Fruit fly (Drosophila melanogaster) whole organism, pupa: ENCODE data around the gene CG34030.

Experiments used
- CG10348 ChIP-seq: fragments of 200-800 bp; sonication (Bioruptor generic); IDR thresholded peaks from 2 replicates; pipeline ENCODE4 v1.3.6; 2022; ENCODE audit warnings: missing biosample characterization, missing genetic modification characterization
- CG12605 ChIP-seq: fragments of 200-800 bp; sonication (Bioruptor generic); IDR thresholded peaks from 2 replicates; pipeline ENCODE4 v1.3.6; 2022; ENCODE audit warnings: missing biosample characterization, missing genetic modification characterization
- CG13204 ChIP-seq: fragments of 200-800 bp; sonication (Bioruptor generic); optimal IDR thresholded peaks from 2 replicates; lab custom pipeline; 2018; ENCODE audit warnings: missing biosample characterization, mild to moderate bottlenecking, missing genetic modification characterization, moderate library complexity
- CG14655 ChIP-seq: fragments of 200-800 bp; sonication (Bioruptor generic); optimal IDR thresholded peaks from 3 replicates; lab custom pipeline; 2017; ENCODE audit warnings: mild to moderate bottlenecking, missing biosample characterization, missing genetic modification reagents, missing genetic modification characterization
- CG15710 ChIP-seq: fragments of 200-800 bp; sonication (Bioruptor generic); optimal IDR thresholded peaks from 2 replicates; lab custom pipeline; 2018; ENCODE audit warnings: missing biosample characterization, mild to moderate bottlenecking, missing genetic modification characterization, moderate library complexity
- CG17806 ChIP-seq: fragments of 200-800 bp; sonication (Bioruptor generic); optimal IDR thresholded peaks from 2 replicates; lab custom pipeline; 2018; ENCODE audit warnings: missing biosample characterization, mild to moderate bottlenecking, missing genetic modification characterization, moderate library complexity
- CG32121 ChIP-seq: fragments of 200-800 bp; sonication (Bioruptor generic); IDR thresholded peaks from 2 replicates; pipeline ENCODE4 v1.3.6; 2022; ENCODE audit warnings: missing biosample characterization, missing genetic modification characterization
- CG34367 ChIP-seq: fragments of 200-800 bp; sonication (Bioruptor generic); optimal IDR thresholded peaks from 2 replicates; lab custom pipeline; 2018; ENCODE audit warnings: missing biosample characterization, mild to moderate bottlenecking, missing genetic modification characterization
- CG4496 ChIP-seq: fragments of 200-800 bp; sonication (Bioruptor generic); IDR thresholded peaks from 3 replicates; pipeline ENCODE4 v1.3.6; 2022; ENCODE audit warnings: missing biosample characterization, missing genetic modification characterization
- CG8159 ChIP-seq: fragments of 200-800 bp; sonication (Bioruptor generic); optimal IDR thresholded peaks from 3 replicates; lab custom pipeline; 2018; ENCODE audit warnings: missing biosample characterization, mild to moderate bottlenecking, missing genetic modification characterization, moderate library complexity
- CG8301 ChIP-seq: fragments of 200-800 bp; sonication (Bioruptor generic); optimal IDR thresholded peaks from 2 replicates; lab custom pipeline; 2018; ENCODE audit warnings: missing biosample characterization, mild to moderate bottlenecking, missing genetic modification characterization
- CG9948 ChIP-seq: fragments of 200-800 bp; sonication (Bioruptor generic); optimal IDR thresholded peaks from 2 replicates; lab custom pipeline; 2018; ENCODE audit warnings: missing biosample characterization, mild to moderate bottlenecking, missing genetic modification characterization, moderate library complexity
- D1 ChIP-seq: fragments of 200-800 bp; sonication (Bioruptor generic); optimal IDR thresholded peaks from 2 replicates; lab custom pipeline; 2018; ENCODE audit warnings: missing biosample characterization, mild to moderate bottlenecking, missing genetic modification characterization, moderate library complexity
- EcR ChIP-seq: fragments of 200-800 bp; sonication (Bioruptor generic); optimal IDR thresholded peaks from 3 replicates; lab custom pipeline; 2019; ENCODE audit warnings: missing biosample characterization, missing genetic modification characterization, mild to moderate bottlenecking, moderate library complexity, missing genetic modification reagents
- Ets98B ChIP-seq: fragments of 200-800 bp; sonication (Bioruptor generic); IDR thresholded peaks from 2 replicates; pipeline ENCODE4 v1.3.6; 2022; ENCODE audit warnings: missing biosample characterization, missing genetic modification characterization
- Pif1A ChIP-seq: fragments of 200-800 bp; sonication (Bioruptor generic); optimal IDR thresholded peaks from 3 replicates; lab custom pipeline; 2016; ENCODE audit warnings: missing biosample characterization, missing genetic modification characterization
- Pif1B ChIP-seq: fragments of 200-800 bp; sonication (Bioruptor generic); optimal IDR thresholded peaks from 3 replicates; lab custom pipeline; 2016; ENCODE audit warnings: missing biosample characterization, missing genetic modification characterization
- Snoo ChIP-seq: fragments of 200-800 bp; sonication (Bioruptor generic); optimal IDR thresholded peaks from 3 replicates; lab custom pipeline; 2017; ENCODE audit warnings: missing biosample characterization, mild to moderate bottlenecking, missing genetic modification characterization, inconsistent platforms
- fd96Ca ChIP-seq: fragments of 200-800 bp; sonication (Bioruptor generic); IDR thresholded peaks from 3 replicates; pipeline ENCODE4 v1.3.6; 2022; ENCODE audit warnings: missing biosample characterization, missing genetic modification characterization
- gl ChIP-seq: fragments of 200-800 bp; sonication (Bioruptor generic); optimal IDR thresholded peaks from 2 replicates; lab custom pipeline; 2018; ENCODE audit warnings: missing biosample characterization, mild to moderate bottlenecking, missing genetic modification characterization
- rn ChIP-seq: fragments of 200-800 bp; sonication (Bioruptor generic); IDR thresholded peaks from 2 replicates; pipeline ENCODE4 v1.3.6; 2022; ENCODE audit warnings: missing biosample characterization, missing genetic modification characterization

Gene CG34030

DNA sequence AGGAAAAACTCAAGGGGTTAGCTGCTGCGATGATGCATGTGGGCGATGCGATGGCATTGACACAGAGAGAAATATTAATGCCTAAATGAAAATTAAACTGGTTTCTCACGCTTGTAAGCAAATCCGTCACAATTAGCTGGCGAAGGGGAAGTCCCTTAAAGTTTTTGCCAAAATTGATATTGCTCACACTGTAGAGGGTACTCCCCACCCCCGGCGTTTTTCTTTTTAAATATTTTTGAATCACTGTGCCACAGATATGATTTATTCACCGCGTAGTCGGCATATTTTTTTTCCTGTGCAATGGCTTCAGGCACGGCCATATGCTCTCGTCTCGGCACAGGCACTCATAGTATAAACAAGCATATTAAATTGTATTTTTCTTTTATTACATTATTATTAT is 12.3 kb upstream of the CG34030 start:
- peak; percentile 38 for TF ChIP-seq CG9948
- TF ChIP-seq CG14655, result peak; percentile 28
- TF ChIP-seq CG34367 (tag; lab: Kevin White, UChicago), result no peak
- TF ChIP-seq gl (tag; lab: Kevin White, UChicago), result no peak
- TF ChIP-seq CG8301 (tag; lab: Kevin White, UChicago), result no peak
- no peak for TF ChIP-seq Pif1B (GFP tag; lab: Kevin White, UChicago)
- peak; percentile 66 for TF ChIP-seq CG8159 (tag; lab: Kevin White, UChicago)
- peak; percentile 48 for TF ChIP-seq CG17806
- peak; percentile 49 for TF ChIP-seq CG15710 (tag; lab: Kevin White, UChicago)

- TF ChIP-seq CG32121 (GFP tag; lab: Robert Waterston, UW), result no peak
- TF ChIP-seq CG15710 (tag; lab: Kevin White, UChicago), result no peak
- no peak for TF ChIP-seq D1
- no peak for TF ChIP-seq CG8159 (tag; lab: Kevin White, UChicago)
- TF ChIP-seq Pif1A (GFP tag; lab: Kevin White, UChicago), result no peak
- TF ChIP-seq Pif1B (GFP tag; lab: Kevin White, UChicago), result no peak
- TF ChIP-seq Ets98B (GFP tag; lab: Robert Waterston, UW), result no peak
- TF ChIP-seq CG9948, result no peak
Observed at dm6 chr3L:7086558-7087059, 11.6 kb upstream of the CG34030 start, which contains the start of gene Cpr65Ea. Cpr65Ea (minus strand) TSS chr3L:7086608.

dm6 chr3L:7086093-7086492 is 11.0 kb upstream of the CG34030 start:
- no peak for TF ChIP-seq CG12605
- no peak for TF ChIP-seq rn
- no peak for TF ChIP-seq CG17806
- no peak for TF ChIP-seq fd96Ca (GFP tag; lab: Robert Waterston, UW)
- no peak for TF ChIP-seq CG10348 (GFP tag; lab: Robert Waterston, UW)
- TF ChIP-seq CG9948, result no peak
- no peak for TF ChIP-seq CG8159 (tag; lab: Kevin White, UChicago)
- TF ChIP-seq D1, result no peak
- TF ChIP-seq CG15710 (tag; lab: Kevin White, UChicago), result no peak
- no peak for TF ChIP-seq EcR (GFP tag; lab: Kevin White, UChicago)
- TF ChIP-seq Pif1A (GFP tag; lab: Kevin White, UChicago), result no peak
- TF ChIP-seq CG4496 (GFP tag; lab: Robert Waterston, UW), result no peak
- no peak for TF ChIP-seq CG32121 (GFP tag; lab: Robert Waterston, UW)
- no peak for TF ChIP-seq CG34367 (tag; lab: Kevin White, UChicago)
- no peak for TF ChIP-seq Snoo (tag; lab: Kevin White, UChicago)
- no peak for TF ChIP-seq CG13204 (GFP tag; lab: Kevin White, UChicago)
- no peak for TF ChIP-seq CG14655
- no peak for TF ChIP-seq Pif1B (GFP tag; lab: Kevin White, UChicago)
- no peak for TF ChIP-seq Ets98B (GFP tag; lab: Robert Waterston, UW)

DNA sequence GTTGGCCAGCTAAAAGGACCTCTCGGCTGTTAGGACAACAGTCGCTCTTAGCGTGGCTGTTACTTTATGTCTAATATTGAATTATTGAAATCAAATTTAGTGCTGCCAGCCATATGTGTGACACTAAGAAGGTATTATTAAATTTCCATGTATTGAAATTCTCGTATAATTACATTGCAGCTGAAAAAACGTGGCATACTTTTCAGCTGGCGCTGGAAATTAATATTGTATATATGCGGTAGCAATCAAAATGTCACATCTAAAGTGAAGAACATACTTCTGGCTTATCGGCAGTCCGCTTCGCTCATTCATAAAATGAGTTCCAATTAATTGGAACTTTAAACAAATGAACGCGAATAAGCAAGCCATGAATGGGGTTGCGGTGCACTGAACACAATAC is 7.1 kb upstream of the CG34030 start:
- 0 out of 3 replicates have a peak, but pooled peaks have one; percentile 19 for TF ChIP-seq CG4496 (GFP tag; lab: Robert Waterston, UW)
- TF ChIP-seq Ets98B (GFP tag; lab: Robert Waterston, UW), result no peak

- no peak for TF ChIP-seq CG8159 (tag; lab: Kevin White, UChicago)
- no peak for TF ChIP-seq D1
- TF ChIP-seq EcR (GFP tag; lab: Kevin White, UChicago), result no peak
- TF ChIP-seq Ets98B (GFP tag; lab: Robert Waterston, UW), result no peak
- no peak for TF ChIP-seq fd96Ca (GFP tag; lab: Robert Waterston, UW)
- TF ChIP-seq Pif1A (GFP tag; lab: Kevin White, UChicago), result no peak
- TF ChIP-seq gl (tag; lab: Kevin White, UChicago), result no peak
- no peak for TF ChIP-seq CG34367 (tag; lab: Kevin White, UChicago)
- TF ChIP-seq CG12605, result no peak
- TF ChIP-seq CG17806, result no peak
- no peak for TF ChIP-seq CG8301 (tag; lab: Kevin White, UChicago)
- no peak for TF ChIP-seq Pif1B (GFP tag; lab: Kevin White, UChicago)
- TF ChIP-seq Snoo (tag; lab: Kevin White, UChicago), result no peak
- TF ChIP-seq, all 21 proteins: peak for 0
Observed at dm6 chr3L:7077258-7077657, 2.2 kb upstream of the CG34030 start, which contains the start of gene CG8641. CG8641 (minus strand) TSS chr3L:7077462.

- TF ChIP-seq CG15710 (tag; lab: Kevin White, UChicago), result no peak
- no peak for TF ChIP-seq CG32121 (GFP tag; lab: Robert Waterston, UW)
- no peak for TF ChIP-seq Ets98B (GFP tag; lab: Robert Waterston, UW)
- TF ChIP-seq CG4496 (GFP tag; lab: Robert Waterston, UW), result no peak
- TF ChIP-seq CG34367 (tag; lab: Kevin White, UChicago), result no peak
- TF ChIP-seq CG8301 (tag; lab: Kevin White, UChicago), result no peak
- no peak for TF ChIP-seq rn
- no peak for TF ChIP-seq EcR (GFP tag; lab: Kevin White, UChicago)
- TF ChIP-seq Snoo (tag; lab: Kevin White, UChicago), result no peak
- TF ChIP-seq CG8159 (tag; lab: Kevin White, UChicago), result no peak
- TF ChIP-seq Pif1B (GFP tag; lab: Kevin White, UChicago), result no peak
- TF ChIP-seq CG12605, result no peak
Observed at dm6 chr3L:7069099-7069498, 5.9 kb downstream of the CG34030 start, which contains the start of gene CG32391. CG32391 (minus strand) TSS chr3L:7069199.
